Fruit fly (Drosophila melanogaster): ENCODE data around the gene CG14330.

dm6 chr3R:17422102-17422501 lies 34.5 kb downstream of the CG14330 start, which contains the start of gene CG14332:
- TF ChIP-seq CrebA (GFP tag; optimal IDR thresholded peaks at IDR 0.05; ENCODE audit: borderline replicate concordance): no peak
- no peak for TF ChIP-seq Sp1 (GFP tag; optimal IDR thresholded peaks at IDR 0.05)
- TF ChIP-seq psq (GFP tag; optimal IDR thresholded peaks at IDR 0.05): no peak
- TF ChIP-seq br (GFP tag; optimal IDR thresholded peaks at IDR 0.05): no peak
- TF ChIP-seq CG9705 (GFP tag; optimal IDR thresholded peaks at IDR 0.05): no peak
- no peak for TF ChIP-seq Dfd (GFP tag; optimal IDR thresholded peaks at IDR 0.05)
- TF ChIP-seq tai (GFP tag; optimal IDR thresholded peaks at IDR 0.05): no peak
- TF ChIP-seq lola (GFP tag; optimal IDR thresholded peaks at IDR 0.05): no peak
- TF ChIP-seq foxo (GFP tag; optimal IDR thresholded peaks at IDR 0.05): no peak
